Worm (Caenorhabditis elegans) whole organism, early embryonic: ENCODE data around the gene F43C11.11.

ENCODE experiments used
- B0310.2 ChIP-seq: sonication (generic microtip); optimal IDR thresholded peaks from 2 replicates; lab custom pipeline; 2016; ENCODE audit warnings: mild to moderate bottlenecking, missing genetic modification characterization, missing compliant biosample characterization
- F13C5.2 ChIP-seq: sonication (generic microtip); optimal IDR thresholded peaks from 2 replicates; lab custom pipeline; 2017; ENCODE audit warnings: mild to moderate bottlenecking, missing genetic modification characterization, inconsistent platforms, missing compliant biosample characterization
- aly-1 ChIP-seq: sonication (generic microtip); optimal IDR thresholded peaks from 2 replicates; lab custom pipeline; 2016; ENCODE audit warnings: missing genetic modification characterization, missing compliant biosample characterization
- ama-1 ChIP-seq: fragments of 150-350 bp; optimal IDR thresholded peaks from 2 replicates; lab custom pipeline; 2014
- ceh-13 ChIP-seq: fragments of 200-800 bp; sonication (Bioruptor generic); optimal IDR thresholded peaks from 2 replicates; lab custom pipeline; 2018; ENCODE audit warnings: mild to moderate bottlenecking, missing genetic modification characterization, missing compliant biosample characterization
- ceh-36 ChIP-seq: sonication (generic microtip); optimal IDR thresholded peaks from 2 replicates; lab custom pipeline; 2016; ENCODE audit warnings: missing genetic modification characterization, inconsistent platforms, missing compliant biosample characterization
- ets-7 ChIP-seq: sonication (generic microtip); optimal IDR thresholded peaks from 2 replicates; lab custom pipeline; 2016; ENCODE audit warnings: missing genotype, missing genetic modification characterization, missing compliant biosample characterization
- flt-1 ChIP-seq: fragments of 200-800 bp; sonication (Bioruptor generic); IDR thresholded peaks from 2 replicates; pipeline ENCODE4 v1.3.6; 2022; ENCODE audit warnings: missing genetic modification characterization, missing compliant biosample characterization
- hmbx-1 ChIP-seq: sonication (generic microtip); optimal IDR thresholded peaks from 2 replicates; lab custom pipeline; 2016; ENCODE audit warnings: mild to moderate bottlenecking, missing genetic modification characterization, missing compliant biosample characterization
- hmg-4 ChIP-seq: fragments of 200-800 bp; sonication (Bioruptor generic); optimal IDR thresholded peaks from 2 replicates; lab custom pipeline; 2018; ENCODE audit warnings: mild to moderate bottlenecking, missing genetic modification characterization, missing compliant biosample characterization
- hnd-1 ChIP-seq: sonication (generic microtip); optimal IDR thresholded peaks from 2 replicates; lab custom pipeline; 2016; ENCODE audit warnings: missing genetic modification characterization, missing compliant biosample characterization
- pes-1 ChIP-seq: fragments of 200-800 bp; sonication (Bioruptor generic); IDR thresholded peaks from 2 replicates; pipeline ENCODE4 v1.3.6; 2022; ENCODE audit warnings: missing genetic modification reagents, missing genetic modification characterization, missing compliant biosample characterization
- scrt-1 ChIP-seq: fragments of 200-800 bp; sonication (Bioruptor generic); IDR thresholded peaks from 2 replicates; pipeline ENCODE4 v1.3.6; 2022; ENCODE audit warnings: missing genetic modification characterization, missing compliant biosample characterization
- sea-1 ChIP-seq: fragments of 200-800 bp; sonication (Bioruptor generic); conservative IDR thresholded peaks from 2 replicates; pipeline ENCODE4 v1.3.6; 2022; ENCODE audit warnings: missing genetic modification characterization, missing compliant biosample characterization
- tbx-11 ChIP-seq: fragments of 200-800 bp; sonication (Bioruptor generic); IDR thresholded peaks from 2 replicates; pipeline ENCODE4 v1.3.6; 2022; ENCODE audit warnings: missing genetic modification characterization, missing compliant biosample characterization
- tbx-37 ChIP-seq: fragments of 200-800 bp; sonication (Bioruptor generic); conservative IDR thresholded peaks from 2 replicates; pipeline ENCODE4 v1.3.6; 2022; ENCODE audit warnings: missing genetic modification reagents, missing genetic modification characterization, missing compliant biosample characterization
- tra-4 ChIP-seq: sonication (generic microtip); optimal IDR thresholded peaks from 2 replicates; lab custom pipeline; 2017; ENCODE audit warnings: missing genetic modification characterization, missing compliant biosample characterization

The F43C11.11 gene

ce11 chrII:2335572-2335971 lies 28.0 kb downstream of the F43C11.11 start, which contains the start of gene F43C11.7:
F43C11.7 (plus strand) TSS chrII:2335897.
- TF ChIP-seq hmbx-1 (tag; lab: Kevin White, UChicago) (no peak), sea-1 (no peak), tbx-11 (GFP tag; lab: Robert Waterston, UW) (no peak), F13C5.2 (tag; lab: Kevin White, UChicago) (no peak), B0310.2 (tag; lab: Kevin White, UChicago) (no peak), ceh-13 (GFP tag; lab: Kevin White, UChicago) (no peak), ama-1 (lab: Kevin White, UChicago) (no peak), scrt-1 (GFP tag; lab: Robert Waterston, UW) (no peak)

ce11 chrII:2332220-2332619 lies 31.4 kb downstream of the F43C11.11 start, which contains the start of gene F43C11.8:
F43C11.8 (plus strand) TSS chrII:2332520.
- TF ChIP-seq ceh-13 (GFP tag; lab: Kevin White, UChicago) (no peak), B0310.2 (tag; lab: Kevin White, UChicago) (no peak), scrt-1 (GFP tag; lab: Robert Waterston, UW) (no peak), hnd-1 (tag; lab: Kevin White, UChicago) (no peak), flt-1 (GFP tag; lab: Robert Waterston, UW) (no peak), ama-1 (lab: Kevin White, UChicago) (no peak), hmbx-1 (tag; lab: Kevin White, UChicago) (no peak), sea-1 (no peak), tra-4 (no peak), tbx-11 (GFP tag; lab: Robert Waterston, UW) (no peak), pes-1 (GFP tag; lab: Robert Waterston, UW) (no peak), F13C5.2 (tag; lab: Kevin White, UChicago) (no peak)

DNA sequence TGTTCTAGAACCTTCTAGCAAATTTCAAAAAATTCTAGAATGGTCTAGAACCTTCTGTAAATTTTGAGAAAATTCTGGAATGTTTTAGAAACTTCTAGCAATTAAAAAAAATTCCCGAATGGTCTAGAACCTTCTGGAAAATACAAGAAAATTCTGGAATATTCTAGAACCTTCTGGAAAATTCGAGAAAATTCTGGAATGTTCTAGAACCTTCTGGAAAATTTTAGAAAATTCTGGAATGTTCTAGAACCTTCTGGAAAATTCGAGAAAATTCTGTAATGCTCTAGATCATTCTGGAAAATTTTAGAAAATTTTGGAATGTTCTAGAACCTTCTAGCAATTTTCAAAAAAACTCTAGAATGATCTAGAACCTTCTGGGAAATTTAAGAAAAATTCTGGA lies 33.1 kb downstream of the F43C11.11 start:
- TF ChIP-seq flt-1 (GFP tag; lab: Robert Waterston, UW): no peak
- no peak for TF ChIP-seq ceh-13 (GFP tag; lab: Kevin White, UChicago)
- no peak for TF ChIP-seq tbx-37 (GFP tag; lab: Robert Waterston, UW)
- TF ChIP-seq scrt-1 (GFP tag; lab: Robert Waterston, UW): no peak
- no peak for TF ChIP-seq sea-1
- TF ChIP-seq B0310.2 (tag; lab: Kevin White, UChicago): no peak

- TF ChIP-seq scrt-1 (GFP tag; lab: Robert Waterston, UW): no peak
- TF ChIP-seq hmg-4: no peak
- TF ChIP-seq ama-1 (lab: Kevin White, UChicago): no peak
- no peak for TF ChIP-seq tbx-11 (GFP tag; lab: Robert Waterston, UW)
- no peak for TF ChIP-seq hmbx-1 (tag; lab: Kevin White, UChicago)
- no peak for TF ChIP-seq B0310.2 (tag; lab: Kevin White, UChicago)
- TF ChIP-seq ceh-36 (tag; lab: Kevin White, UChicago): no peak
- TF ChIP-seq pes-1 (GFP tag; lab: Robert Waterston, UW): no peak
- TF ChIP-seq hnd-1 (tag; lab: Kevin White, UChicago): no peak
These were observed 34.6 kb downstream of the F43C11.11 start, which contains the start of the genes ZK1240.8 and ZK1240.1 for ce11 chrII:2328963-2329442. ZK1240.8 (minus strand) TSS chrII:2329063. ZK1240.1 (plus strand) TSS chrII:2329392.

DNA sequence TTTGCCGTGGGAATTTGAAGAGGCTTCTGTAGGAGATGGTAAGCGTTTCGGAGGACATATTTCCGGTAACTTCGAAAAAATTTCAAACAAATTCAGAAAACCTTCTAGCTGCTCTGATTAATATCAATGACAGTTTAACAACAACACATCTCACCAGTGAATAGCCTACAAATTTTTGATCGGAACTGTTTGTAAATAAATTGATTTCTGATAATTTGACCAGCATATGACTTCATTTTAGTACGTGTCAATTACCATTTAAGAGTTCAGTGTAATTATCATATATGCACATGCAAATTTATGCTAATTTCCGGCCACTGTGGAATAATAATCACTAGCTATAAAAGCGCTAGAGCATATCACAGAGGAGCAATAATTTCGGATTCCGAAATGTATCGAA lies 38.6 kb downstream of the F43C11.11 start, which contains the start of gene ZK1240.11:
TSS of gene ZK1240.11 (plus strand) at position 301 of the 400 bp plus-strand sequence.
- TF ChIP-seq hnd-1 (tag; lab: Kevin White, UChicago) (no peak), sea-1 (no peak), aly-1 (no peak), tra-4 (no peak)

- no peak for TF ChIP-seq ets-7 (tag; lab: Kevin White, UChicago)
- no peak for TF ChIP-seq aly-1
- TF ChIP-seq tbx-11 (GFP tag; lab: Robert Waterston, UW): no peak
- TF ChIP-seq hmg-4: no peak
- no peak for TF ChIP-seq ama-1 (lab: Kevin White, UChicago)
- TF ChIP-seq tra-4: no peak
These were observed 40.6 kb downstream of the F43C11.11 start, which contains the start of the genes ZK1240.6 and ZK1240.2 for ce11 chrII:2322857-2323518. ZK1240.6 (minus strand) TSS chrII:2322907. ZK1240.2 (plus strand) TSS chrII:2323376.

DNA sequence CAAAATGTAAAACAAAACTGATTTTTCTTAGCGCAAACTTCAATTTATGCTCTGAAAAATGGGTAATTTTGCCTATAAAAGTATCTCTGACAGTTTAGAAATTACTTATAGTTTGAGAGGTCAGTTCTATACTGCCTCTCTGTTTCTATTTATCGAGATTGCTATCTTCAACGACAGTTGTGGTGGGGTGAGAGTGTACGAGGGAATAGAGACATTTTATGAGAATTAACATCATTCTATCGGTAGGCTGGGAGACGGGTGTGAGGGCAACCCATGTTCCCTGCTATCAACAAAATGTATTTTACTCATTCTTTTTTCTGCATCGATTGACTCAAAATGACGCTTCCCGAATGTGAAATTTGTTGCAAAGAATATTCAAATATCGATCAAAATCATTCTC lies 43.5 kb downstream of the F43C11.11 start, which contains the start of gene ZK1240.3:
TSS of gene ZK1240.3 (plus strand) at position 238 of the 400 bp plus-strand sequence.
- no peak for TF ChIP-seq tbx-11 (GFP tag; lab: Robert Waterston, UW)
- no peak for TF ChIP-seq scrt-1 (GFP tag; lab: Robert Waterston, UW)
- TF ChIP-seq ets-7 (tag; lab: Kevin White, UChicago): no peak
- no peak for TF ChIP-seq B0310.2 (tag; lab: Kevin White, UChicago)
- no peak for TF ChIP-seq ceh-36 (tag; lab: Kevin White, UChicago)
- TF ChIP-seq flt-1 (GFP tag; lab: Robert Waterston, UW): no peak
- no peak for TF ChIP-seq tbx-37 (GFP tag; lab: Robert Waterston, UW)
- no peak for TF ChIP-seq hmg-4
- no peak for TF ChIP-seq F13C5.2 (tag; lab: Kevin White, UChicago)
- no peak for TF ChIP-seq hmbx-1 (tag; lab: Kevin White, UChicago)
- TF ChIP-seq ceh-13 (GFP tag; lab: Kevin White, UChicago): no peak
- TF ChIP-seq sea-1: no peak
- no peak for TF ChIP-seq aly-1
- no peak for TF ChIP-seq hnd-1 (tag; lab: Kevin White, UChicago)
- no peak for TF ChIP-seq ama-1 (lab: Kevin White, UChicago)
